Worm (Caenorhabditis elegans): ENCODE data around the gene mgl-3.
"Not testable (repeated sequence)": the region's sequence is repeated elsewhere in the genome, so short reads cannot be mapped to it uniquely, and the experiment has no call there.

The mgl-3 gene

ce11 chrIV:5462820-5463219 lies 24.0 kb downstream of the mgl-3 start:
- TF ChIP-seq ceh-43 (GFP tag; optimal IDR thresholded peaks at IDR 0.05) (no peak), drap-1 (GFP tag; optimal IDR thresholded peaks at IDR 0.05) (no peak), nhr-237 (tag; optimal IDR thresholded peaks at IDR 0.05) (no peak), lin-32 (GFP tag; optimal IDR thresholded peaks at IDR 0.05) (no peak), sem-2 (GFP tag; optimal IDR thresholded peaks at IDR 0.05) (no peak), elt-3 (tag; optimal IDR thresholded peaks at IDR 0.05) (no peak), mep-1 (tag; optimal IDR thresholded peaks at IDR 0.05) (no peak), nhr-76 (tag; optimal IDR thresholded peaks at IDR 0.05) (no peak), hlh-1 (tag; optimal IDR thresholded peaks at IDR 0.05) (no peak), cnd-1 (tag; optimal IDR thresholded peaks at IDR 0.05) (no peak), ceh-39 (tag; optimal IDR thresholded peaks at IDR 0.05) (no peak), elt-1 (tag; optimal IDR thresholded peaks at IDR 0.05; ENCODE audit: borderline replicate concordance, insufficient read depth) (no peak), nhr-2 (tag; optimal IDR thresholded peaks at IDR 0.05) (no peak), ztf-11 (tag; optimal IDR thresholded peaks at IDR 0.05) (no peak), ces-1 (GFP tag; optimal IDR thresholded peaks at IDR 0.05) (no peak), sptf-1 (tag; optimal IDR thresholded peaks at IDR 0.05) (no peak), nhr-12 (tag; optimal IDR thresholded peaks at IDR 0.05) (no peak), lin-13 (tag; optimal IDR thresholded peaks at IDR 0.05) (no peak), unc-62 (GFP tag; optimal IDR thresholded peaks at IDR 0.05) (no peak)

DNA sequence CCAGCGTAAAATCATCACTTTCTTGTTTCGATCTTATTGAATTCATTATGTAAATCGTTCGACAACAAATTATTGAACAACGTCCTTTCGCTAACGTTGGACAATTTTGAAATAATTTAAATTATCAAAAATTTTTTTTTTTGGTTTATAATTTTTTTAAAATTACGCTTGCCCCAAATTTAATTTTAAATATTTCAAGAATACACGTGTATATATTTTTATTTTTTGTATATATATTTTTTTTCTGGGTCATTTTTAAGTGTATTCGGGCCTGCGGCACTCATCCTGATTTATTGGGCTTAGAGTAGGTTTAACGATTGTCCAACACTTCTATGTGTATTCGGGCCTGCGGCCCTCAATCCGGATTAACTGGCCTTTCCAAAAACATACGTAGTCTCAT lies 25.6 kb downstream of the mgl-3 start, which contains the start of gene Y52D5A.2:
Y52D5A.2 (minus strand) TSS at position 101 of the 400 bp plus-strand sequence.
- not testable (repeated sequence) for TF ChIP-seq M03D4.4 (tag; optimal IDR thresholded peaks at IDR 0.05); mep-1 (tag; optimal IDR thresholded peaks at IDR 0.05); elt-1 (tag; optimal IDR thresholded peaks at IDR 0.05; ENCODE audit: borderline replicate concordance, insufficient read depth)

ce11 chrIV:5469739-5470138 lies 30.9 kb downstream of the mgl-3 start, which contains the start of gene rme-2:
Gene rme-2 (plus strand): TSS chrIV:5470026.
- no peak for TF ChIP-seq nhr-12 (tag; optimal IDR thresholded peaks at IDR 0.05)
- TF ChIP-seq nhr-2 (tag; optimal IDR thresholded peaks at IDR 0.05) = no peak
- TF ChIP-seq unc-120 (tag; optimal IDR thresholded peaks at IDR 0.05; ENCODE audit: poor library complexity, severe bottlenecking) = no peak
- TF ChIP-seq blmp-1 (tag; optimal IDR thresholded peaks at IDR 0.05) = no peak
- TF ChIP-seq unc-62 (GFP tag; optimal IDR thresholded peaks at IDR 0.05) = no peak
- TF ChIP-seq lsy-2 (tag; optimal IDR thresholded peaks at IDR 0.05) = no peak
- TF ChIP-seq ham-2 (GFP tag; optimal IDR thresholded peaks at IDR 0.05) = no peak
- no peak for TF ChIP-seq elt-1 (tag; optimal IDR thresholded peaks at IDR 0.05; ENCODE audit: borderline replicate concordance, insufficient read depth)

- no peak for TF ChIP-seq bed-3 (GFP tag; optimal IDR thresholded peaks at IDR 0.05)
- TF ChIP-seq elt-3 (tag; optimal IDR thresholded peaks at IDR 0.05) = no peak
- TF ChIP-seq drap-1 (GFP tag; optimal IDR thresholded peaks at IDR 0.05) = no peak
- TF ChIP-seq nhr-237 (tag; optimal IDR thresholded peaks at IDR 0.05) = no peak
- TF ChIP-seq hlh-1 (tag; optimal IDR thresholded peaks at IDR 0.05) = no peak
- TF ChIP-seq nhr-12 (tag; optimal IDR thresholded peaks at IDR 0.05) = no peak
- TF ChIP-seq ceh-43 (GFP tag; optimal IDR thresholded peaks at IDR 0.05) = no peak
- TF ChIP-seq sptf-1 (tag; optimal IDR thresholded peaks at IDR 0.05) = no peak
- no peak for TF ChIP-seq lin-32 (GFP tag; optimal IDR thresholded peaks at IDR 0.05)
- no peak for TF ChIP-seq unc-39 (tag; optimal IDR thresholded peaks at IDR 0.05)
- TF ChIP-seq mab-5 (tag; optimal IDR thresholded peaks at IDR 0.05) = no peak
- no peak for TF ChIP-seq tbx-8 (GFP tag; optimal IDR thresholded peaks at IDR 0.05)
- no peak for TF ChIP-seq ceh-83 (GFP tag; optimal IDR thresholded peaks at IDR 0.05)
Measured at ce11 chrIV:5473098-5473497, 34.3 kb downstream of the mgl-3 start.

DNA sequence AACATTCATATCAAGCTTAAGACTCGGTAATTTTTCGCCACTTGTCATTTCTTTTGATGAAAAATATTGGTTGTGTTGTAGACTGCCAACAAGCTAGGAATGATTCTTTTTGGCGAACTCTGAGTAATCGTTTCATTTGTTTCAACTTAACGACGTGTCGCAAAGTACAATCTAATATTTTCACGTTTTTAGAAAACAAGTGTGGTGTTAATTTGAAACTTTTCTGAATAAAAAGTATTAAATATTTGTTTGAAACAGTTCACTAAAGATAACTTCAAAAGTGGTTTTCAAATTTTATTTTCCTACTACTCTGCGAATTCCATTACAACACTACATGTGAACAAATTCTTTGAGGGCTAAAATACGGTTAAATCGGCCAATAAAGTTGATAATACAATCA lies 37.7 kb downstream of the mgl-3 start, which contains the start of gene T11F8.4:
T11F8.4 (minus strand) TSS at position 101 of the 400 bp plus-strand sequence.
- TF ChIP-seq elt-1 (tag; optimal IDR thresholded peaks at IDR 0.05; ENCODE audit: borderline replicate concordance, insufficient read depth) (no peak), mls-2 (tag; optimal IDR thresholded peaks at IDR 0.05) (no peak), ceh-43 (GFP tag; optimal IDR thresholded peaks at IDR 0.05) (no peak), tbx-8 (GFP tag; optimal IDR thresholded peaks at IDR 0.05) (no peak)

- TF ChIP-seq lin-13 (tag; optimal IDR thresholded peaks at IDR 0.05) = no peak
- TF ChIP-seq hlh-1 (tag; optimal IDR thresholded peaks at IDR 0.05) = no peak
- TF ChIP-seq snpc-4 (tag; optimal IDR thresholded peaks at IDR 0.05) = no peak
- TF ChIP-seq ces-1 (GFP tag; optimal IDR thresholded peaks at IDR 0.05) = no peak
- no peak for TF ChIP-seq ham-2 (GFP tag; optimal IDR thresholded peaks at IDR 0.05)
- TF ChIP-seq cnd-1 (tag; optimal IDR thresholded peaks at IDR 0.05) = no peak
- TF ChIP-seq nhr-12 (tag; optimal IDR thresholded peaks at IDR 0.05) = no peak
- TF ChIP-seq mab-5 (tag; optimal IDR thresholded peaks at IDR 0.05) = no peak
- no peak for TF ChIP-seq drap-1 (GFP tag; optimal IDR thresholded peaks at IDR 0.05)
- TF ChIP-seq nhr-2 (tag; optimal IDR thresholded peaks at IDR 0.05) = no peak
- no peak for TF ChIP-seq blmp-1 (tag; optimal IDR thresholded peaks at IDR 0.05)
- TF ChIP-seq lin-32 (GFP tag; optimal IDR thresholded peaks at IDR 0.05) = no peak
- TF ChIP-seq elt-3 (tag; optimal IDR thresholded peaks at IDR 0.05) = no peak
- no peak for TF ChIP-seq ceh-83 (GFP tag; optimal IDR thresholded peaks at IDR 0.05)
- no peak for TF ChIP-seq ceh-39 (tag; optimal IDR thresholded peaks at IDR 0.05)
Measured at ce11 chrIV:5479289-5479688, 40.5 kb downstream of the mgl-3 start, which contains the start of gene T11F8.1. Gene T11F8.1 (plus strand): TSS chrIV:5479589.
